Worm (Caenorhabditis elegans): ENCODE measurements around the gene str-55.

DNA sequence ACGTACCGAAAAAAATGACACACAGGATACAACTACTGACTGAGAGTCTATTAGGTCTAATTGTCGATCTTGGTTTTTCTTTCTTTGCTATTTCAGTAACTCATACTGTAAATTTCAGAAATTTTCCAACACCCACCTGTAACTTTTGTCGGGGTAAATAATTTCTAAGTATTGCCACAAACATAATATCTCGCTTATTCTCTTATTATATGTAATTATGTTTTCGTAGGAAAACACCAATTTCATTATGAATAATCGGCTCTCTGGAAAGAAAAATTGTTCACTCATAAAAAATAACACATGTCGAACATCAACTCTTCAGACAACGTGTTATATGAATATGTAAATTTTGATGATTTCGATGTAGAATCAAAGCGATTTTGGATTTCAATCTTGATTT is 3.8 kb upstream of the str-55 start, which contains the start of gene srw-48:
- TF ChIP-seq Y22D7AL.16 (tag; optimal IDR thresholded peaks at IDR 0.05) (no peak), pax-1 (tag; optimal IDR thresholded peaks at IDR 0.05) (no peak), hlh-13 (GFP tag; optimal IDR thresholded peaks at IDR 0.05) (no peak)

Data from whole organism, late embryonic.